Fruit fly (Drosophila melanogaster): Measurements from ENCODE around the gene Dhc1.

Dhc1 gene

DNA sequence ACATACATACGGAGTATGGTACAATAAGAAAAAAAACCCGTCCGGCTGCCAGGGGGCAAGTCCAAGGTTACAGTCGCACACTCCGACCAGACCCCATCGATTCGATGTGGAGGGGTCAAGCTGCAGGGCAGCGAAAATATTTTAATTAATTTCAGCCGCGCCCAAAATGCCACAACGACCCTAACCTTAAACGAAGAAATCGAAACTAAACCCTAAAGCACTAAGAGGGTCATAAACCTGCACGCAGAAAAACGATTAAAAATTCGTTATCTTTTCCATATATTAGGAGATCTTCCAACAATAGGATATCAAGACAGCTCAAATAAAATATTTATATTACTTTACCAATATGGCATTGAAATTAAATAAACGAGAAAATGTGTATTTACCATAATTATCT, 27.5 kb upstream of the Dhc1 start (continued):
- TF ChIP-seq sqz (GFP tag; optimal IDR thresholded peaks at IDR 0.05) (no peak), Ssrp (tag; optimal IDR thresholded peaks at IDR 0.05) (peak; percentile 24), ems (GFP tag; optimal IDR thresholded peaks at IDR 0.05) (no peak), CG6813 (GFP tag; optimal IDR thresholded peaks at IDR 0.05) (no peak), Bteb2 (GFP tag; optimal IDR thresholded peaks at IDR 0.05) (no peak), Abd-B (GFP tag; optimal IDR thresholded peaks at IDR 0.05) (peak; percentile 36), HLH54F (GFP tag; optimal IDR thresholded peaks at IDR 0.05) (no peak), cad (GFP tag; optimal IDR thresholded peaks at IDR 0.05) (no peak), Mes4 (GFP tag; optimal IDR thresholded peaks at IDR 0.05) (no peak), bigmax (GFP tag; optimal IDR thresholded peaks at IDR 0.05) (peak; percentile 51), odd (GFP tag; optimal IDR thresholded peaks at IDR 0.05) (no peak), CG16779 (GFP tag; IDR thresholded peaks at IDR 0.05) (no peak), lilli (GFP tag; optimal IDR thresholded peaks at IDR 0.05) (peak; percentile 2), CG4707 (GFP tag; optimal IDR thresholded peaks at IDR 0.05) (no peak), CG11695 (GFP tag; IDR thresholded peaks at IDR 0.05) (no peak), crp (GFP tag; optimal IDR thresholded peaks at IDR 0.05) (no peak), Sry-δ (GFP tag; optimal IDR thresholded peaks at IDR 0.05) (no peak), her (GFP tag; optimal IDR thresholded peaks at IDR 0.05) (no peak), pita (GFP tag; optimal IDR thresholded peaks at IDR 0.05) (no peak), CG18262 (tag; optimal IDR thresholded peaks at IDR 0.05) (no peak), Xbp1 (GFP tag; optimal IDR thresholded peaks at IDR 0.05) (peak; percentile 13), unpg (GFP tag; optimal IDR thresholded peaks at IDR 0.05) (peak; percentile 13), CG8765 (GFP tag; IDR thresholded peaks at IDR 0.05) (no peak), CG15269 (tag; optimal IDR thresholded peaks at IDR 0.05) (peak; percentile 62), NfI (GFP tag; optimal IDR thresholded peaks at IDR 0.05) (peak; percentile 34), CG7839 (tag; optimal IDR thresholded peaks at IDR 0.05) (peak; percentile 27), tgo (GFP tag; IDR thresholded peaks at IDR 0.05) (no peak), CG31224 (GFP tag; IDR thresholded peaks at IDR 0.05) (no peak), CG2678 (tag; optimal IDR thresholded peaks at IDR 0.05) (peak; percentile 7), az2 (GFP tag; optimal IDR thresholded peaks at IDR 0.05) (peak; percentile 25), NK7.1 (GFP tag; optimal IDR thresholded peaks at IDR 0.05) (no peak), CG9727 (GFP tag; optimal IDR thresholded peaks at IDR 0.05) (no peak), CG10366 (GFP tag; IDR thresholded peaks at IDR 0.05) (no peak), Ets65A (GFP tag) (peak; percentile 11), fd3F (GFP tag; optimal IDR thresholded peaks at IDR 0.05) (peak; percentile 43), Sox102F (GFP tag; optimal IDR thresholded peaks at IDR 0.05) (peak; percentile 62), ap (GFP tag; IDR thresholded peaks at IDR 0.05) (no peak), CG12391 (tag; optimal IDR thresholded peaks at IDR 0.05) (peak; percentile 21), nom (GFP tag; optimal IDR thresholded peaks at IDR 0.05) (no peak), CG6654 (GFP tag; optimal IDR thresholded peaks at IDR 0.05) (no peak), CoRest (tag; optimal IDR thresholded peaks at IDR 0.05) (peak; percentile 23), CG30431 (GFP tag; optimal IDR thresholded peaks at IDR 0.05) (no peak), CG11696 (GFP tag; IDR thresholded peaks at IDR 0.05) (no peak), dmrt99B (tag; optimal IDR thresholded peaks at IDR 0.05) (peak; percentile 22), Fer2 (tag; optimal IDR thresholded peaks at IDR 0.05) (no peak)
